Fruit fly (Drosophila melanogaster) whole organism, adult: ENCODE data around the gene cu.

Source experiments
- CG11617 ChIP-seq: fragments of 200-800 bp; sonication (Bioruptor generic); optimal IDR thresholded peaks from 2 replicates; lab custom pipeline; 2017; ENCODE audit warnings: mild to moderate bottlenecking, missing biosample characterization, missing genetic modification reagents, missing genetic modification characterization
- CG12768 ChIP-seq: fragments of 200-800 bp; sonication (Bioruptor generic); optimal IDR thresholded peaks from 2 replicates; lab custom pipeline; 2017; ENCODE audit warnings: missing biosample characterization, missing genetic modification characterization, mild to moderate bottlenecking, moderate library complexity, missing genetic modification reagents
- CG14711 ChIP-seq: fragments of 200-800 bp; sonication (Bioruptor generic); optimal IDR thresholded peaks from 2 replicates; lab custom pipeline; 2018; ENCODE audit warnings: missing biosample characterization, mild to moderate bottlenecking, missing genetic modification characterization, moderate library complexity
- CG1620 ChIP-seq: fragments of 200-800 bp; sonication (Bioruptor generic); optimal IDR thresholded peaks from 2 replicates; lab custom pipeline; 2016; ENCODE audit warnings: missing biosample characterization, missing genetic modification characterization
- CG33017 ChIP-seq: fragments of 200-800 bp; sonication (Bioruptor generic); optimal IDR thresholded peaks from 2 replicates; lab custom pipeline; 2018; ENCODE audit warnings: missing biosample characterization, mild to moderate bottlenecking, missing genetic modification characterization, moderate library complexity
- CG5204 ChIP-seq: fragments of 200-800 bp; sonication (Bioruptor generic); optimal IDR thresholded peaks from 2 replicates; lab custom pipeline; 2016; ENCODE audit warnings: missing biosample characterization, missing genetic modification characterization
- CG7045 ChIP-seq: fragments of 200-800 bp; sonication (Bioruptor generic); optimal IDR thresholded peaks from 2 replicates; lab custom pipeline; 2017; ENCODE audit warnings: missing biosample characterization, mild to moderate bottlenecking, missing genetic modification characterization
- CG7101 ChIP-seq: fragments of 200-800 bp; sonication (Bioruptor generic); optimal IDR thresholded peaks from 2 replicates; lab custom pipeline; 2018; ENCODE audit warnings: missing biosample characterization, mild to moderate bottlenecking, missing genetic modification characterization, moderate library complexity
- Clk ChIP-seq: fragments of 200-800 bp; sonication (Bioruptor generic); optimal IDR thresholded peaks from 2 replicates; lab custom pipeline; 2017; ENCODE audit warnings: missing biosample characterization, missing genetic modification characterization
- Crg-1 ChIP-seq: fragments of 200-800 bp; sonication (Bioruptor generic); optimal IDR thresholded peaks from 2 replicates; lab custom pipeline; 2016; ENCODE audit warnings: missing biosample characterization, missing genetic modification characterization
- Hr96 ChIP-seq: fragments of 200-800 bp; sonication (Bioruptor generic); optimal IDR thresholded peaks from 2 replicates; lab custom pipeline; 2016; ENCODE audit warnings: missing biosample characterization, missing genetic modification characterization
- Mnt ChIP-seq: fragments of 200-800 bp; sonication (Bioruptor generic); optimal IDR thresholded peaks from 2 replicates; lab custom pipeline; 2016; ENCODE audit warnings: missing biosample characterization, mild to moderate bottlenecking, missing genetic modification characterization
- bab1 ChIP-seq: fragments of 200-800 bp; sonication (Bioruptor generic); optimal IDR thresholded peaks from 3 replicates; lab custom pipeline; 2019; ENCODE audit warnings: missing biosample characterization, mild to moderate bottlenecking, missing genetic modification characterization, moderate library complexity
- cic ChIP-seq: fragments of 200-800 bp; sonication (Bioruptor generic); optimal IDR thresholded peaks from 2 replicates; lab custom pipeline; 2017; ENCODE audit warnings: missing biosample characterization, mild to moderate bottlenecking, missing genetic modification characterization, moderate library complexity
- cnc ChIP-seq, 2 experiments: fragments of >200 bp; optimal IDR thresholded peaks; 2 replicates each; lab custom pipeline; 2017
- kay ChIP-seq: fragments of 200-800 bp; sonication (Bioruptor generic); peaks from one replicate; lab custom pipeline; 2016; ENCODE audit warnings: missing biosample characterization, missing genetic modification characterization, borderline replicate concordance
- ovo ChIP-seq: fragments of 200-800 bp; sonication (Bioruptor generic); optimal IDR thresholded peaks from 2 replicates; lab custom pipeline; 2016; ENCODE audit warnings: missing biosample characterization, missing genetic modification characterization
- pad ChIP-seq: fragments of 200-800 bp; sonication (Bioruptor generic); optimal IDR thresholded peaks from 3 replicates; lab custom pipeline; 2017; ENCODE audit warnings: missing biosample characterization, missing genetic modification characterization, mild to moderate bottlenecking, moderate library complexity, missing genetic modification reagents
- tj ChIP-seq: fragments of 200-800 bp; sonication (Bioruptor generic); optimal IDR thresholded peaks from 3 replicates; lab custom pipeline; 2017; ENCODE audit warnings: missing biosample characterization, mild to moderate bottlenecking, missing genetic modification characterization, moderate library complexity
- toe ChIP-seq: fragments of 200-800 bp; sonication (Bioruptor generic); optimal IDR thresholded peaks from 2 replicates; lab custom pipeline; 2016; ENCODE audit warnings: missing biosample characterization, missing genetic modification characterization

The cu gene

dm6 chr3R:11243057-11243740 is 45.8 kb downstream of the cu start:
- no peak for TF ChIP-seq CG7045 (GFP tag; lab: Kevin White, UChicago)
- no peak for TF ChIP-seq kay
- TF ChIP-seq CG7101 (tag; lab: Kevin White, UChicago), result peak; percentile 36
- peak; percentile 37 for TF ChIP-seq CG14711 (tag; lab: Kevin White, UChicago)
- no peak for TF ChIP-seq Clk (GFP tag; lab: Kevin White, UChicago)
- TF ChIP-seq ovo (GFP tag; lab: Kevin White, UChicago), result peak; percentile 26
- peak; percentile 5 for TF ChIP-seq Mnt (GFP tag; lab: Kevin White, UChicago)
- peak; percentile 24 for TF ChIP-seq bab1 (GFP tag; lab: Kevin White, UChicago)
- TF ChIP-seq pad (GFP tag; lab: Kevin White, UChicago), result peak; percentile 67
- TF ChIP-seq cic (GFP tag; lab: Kevin White, UChicago), result peak; percentile 20

dm6 chr3R:11243951-11244660 is 46.7 kb downstream of the cu start, which contains the start of the genes CG17734 and CG5214:
Gene CG17734 (minus strand): TSS chr3R:11243999.
Gene CG5214 (plus strand): TSS chr3R:11244302.
- TF ChIP-seq CG11617 (peak; percentile 30), CG14711 (tag; lab: Kevin White, UChicago) (no peak), CG1620 (peak; percentile 19), pad (GFP tag; lab: Kevin White, UChicago) (no peak), CG7045 (GFP tag; lab: Kevin White, UChicago) (no peak), CG12768 (no peak), cic (GFP tag; lab: Kevin White, UChicago) (peak; percentile 32), CG7101 (tag; lab: Kevin White, UChicago) (peak; percentile 9), Hr96 (GFP tag; lab: Kevin White, UChicago) (peak; percentile 44), Clk (GFP tag; lab: Kevin White, UChicago) (no peak), toe (GFP tag; lab: Kevin White, UChicago) (peak; percentile 52), kay (no peak), Mnt (GFP tag; lab: Kevin White, UChicago) (peak; percentile 49), bab1 (GFP tag; lab: Kevin White, UChicago) (peak; percentile 51), tj (peak; percentile 100)

dm6 chr3R:11245803-11246202 is 48.4 kb downstream of the cu start:
- TF ChIP-seq CG14711 (tag; lab: Kevin White, UChicago) (no peak), pad (GFP tag; lab: Kevin White, UChicago) (no peak), Hr96 (GFP tag; lab: Kevin White, UChicago) (no peak), CG7101 (tag; lab: Kevin White, UChicago) (no peak), CG5204 (GFP tag; lab: Kevin White, UChicago) (no peak), toe (GFP tag; lab: Kevin White, UChicago) (no peak), Crg-1 (no peak), bab1 (GFP tag; lab: Kevin White, UChicago) (no peak), ovo (GFP tag; lab: Kevin White, UChicago) (no peak), cnc (optimal IDR thresholded peaks at IDR 0.05; lab: Kevin White, UChicago) (no peak), CG1620 (no peak)

dm6 chr3R:11246865-11247264 is 49.5 kb downstream of the cu start:
- no peak for TF ChIP-seq bab1 (GFP tag; lab: Kevin White, UChicago)
- no peak for TF ChIP-seq CG33017 (tag; lab: Kevin White, UChicago)
- no peak for TF ChIP-seq CG5204 (GFP tag; lab: Kevin White, UChicago)

- TF ChIP-seq toe (GFP tag; lab: Kevin White, UChicago), result no peak
- no peak for TF ChIP-seq CG12768
Measured at dm6 chr3R:11253768-11254167, 56.4 kb downstream of the cu start.

dm6 chr3R:11254382-11254953 is 57.1 kb downstream of the cu start:
- TF ChIP-seq CG11617 (no peak), pad (GFP tag; lab: Kevin White, UChicago) (peak; percentile 90)

- TF ChIP-seq Mnt (GFP tag; lab: Kevin White, UChicago) (no peak), CG14711 (tag; lab: Kevin White, UChicago) (no peak), CG11617 (no peak), tj (no peak), Clk (GFP tag; lab: Kevin White, UChicago) (no peak), cnc (optimal IDR thresholded peaks at IDR 0.05; lab: Kevin White, UChicago) (no peak), Crg-1 (no peak), pad (GFP tag; lab: Kevin White, UChicago) (no peak), CG5204 (GFP tag; lab: Kevin White, UChicago) (no peak), CG33017 (tag; lab: Kevin White, UChicago) (no peak), kay (no peak), CG7045 (GFP tag; lab: Kevin White, UChicago) (no peak), CG7101 (tag; lab: Kevin White, UChicago) (no peak), CG1620 (no peak), cic (GFP tag; lab: Kevin White, UChicago) (no peak), bab1 (GFP tag; lab: Kevin White, UChicago) (no peak), toe (GFP tag; lab: Kevin White, UChicago) (no peak), ovo (GFP tag; lab: Kevin White, UChicago) (no peak), CG12768 (no peak), Hr96 (GFP tag; lab: Kevin White, UChicago) (no peak)
Measured at dm6 chr3R:11257537-11257936, 60.1 kb downstream of the cu start.
